Worm (Caenorhabditis elegans) whole organism, early embryonic: Measurements from ENCODE around the gene T05C12.15.

Experiments
- B0310.2 ChIP-seq: sonication (generic microtip); optimal IDR thresholded peaks from 2 replicates; lab custom pipeline; 2016; ENCODE audit warnings: mild to moderate bottlenecking, missing genetic modification characterization, missing compliant biosample characterization
- F13C5.2 ChIP-seq: sonication (generic microtip); optimal IDR thresholded peaks from 2 replicates; lab custom pipeline; 2017; ENCODE audit warnings: mild to moderate bottlenecking, missing genetic modification characterization, inconsistent platforms, missing compliant biosample characterization
- aly-1 ChIP-seq: sonication (generic microtip); optimal IDR thresholded peaks from 2 replicates; lab custom pipeline; 2016; ENCODE audit warnings: missing genetic modification characterization, missing compliant biosample characterization
- ama-1 ChIP-seq: fragments of 150-350 bp; optimal IDR thresholded peaks from 2 replicates; lab custom pipeline; 2014
- ceh-13 ChIP-seq: fragments of 200-800 bp; sonication (Bioruptor generic); optimal IDR thresholded peaks from 2 replicates; lab custom pipeline; 2018; ENCODE audit warnings: mild to moderate bottlenecking, missing genetic modification characterization, missing compliant biosample characterization
- ceh-36 ChIP-seq: sonication (generic microtip); optimal IDR thresholded peaks from 2 replicates; lab custom pipeline; 2016; ENCODE audit warnings: missing genetic modification characterization, inconsistent platforms, missing compliant biosample characterization
- ets-7 ChIP-seq: sonication (generic microtip); optimal IDR thresholded peaks from 2 replicates; lab custom pipeline; 2016; ENCODE audit warnings: missing genotype, missing genetic modification characterization, missing compliant biosample characterization
- flt-1 ChIP-seq: fragments of 200-800 bp; sonication (Bioruptor generic); IDR thresholded peaks from 2 replicates; pipeline ENCODE4 v1.3.6; 2022; ENCODE audit warnings: missing genetic modification characterization, missing compliant biosample characterization
- hmbx-1 ChIP-seq: sonication (generic microtip); optimal IDR thresholded peaks from 2 replicates; lab custom pipeline; 2016; ENCODE audit warnings: mild to moderate bottlenecking, missing genetic modification characterization, missing compliant biosample characterization
- hmg-4 ChIP-seq: fragments of 200-800 bp; sonication (Bioruptor generic); optimal IDR thresholded peaks from 2 replicates; lab custom pipeline; 2018; ENCODE audit warnings: mild to moderate bottlenecking, missing genetic modification characterization, missing compliant biosample characterization
- hnd-1 ChIP-seq: sonication (generic microtip); optimal IDR thresholded peaks from 2 replicates; lab custom pipeline; 2016; ENCODE audit warnings: missing genetic modification characterization, missing compliant biosample characterization
- pes-1 ChIP-seq: fragments of 200-800 bp; sonication (Bioruptor generic); IDR thresholded peaks from 2 replicates; pipeline ENCODE4 v1.3.6; 2022; ENCODE audit warnings: missing genetic modification reagents, missing genetic modification characterization, missing compliant biosample characterization
- scrt-1 ChIP-seq: fragments of 200-800 bp; sonication (Bioruptor generic); IDR thresholded peaks from 2 replicates; pipeline ENCODE4 v1.3.6; 2022; ENCODE audit warnings: missing genetic modification characterization, missing compliant biosample characterization
- sea-1 ChIP-seq: fragments of 200-800 bp; sonication (Bioruptor generic); conservative IDR thresholded peaks from 2 replicates; pipeline ENCODE4 v1.3.6; 2022; ENCODE audit warnings: missing genetic modification characterization, missing compliant biosample characterization
- tbx-11 ChIP-seq: fragments of 200-800 bp; sonication (Bioruptor generic); IDR thresholded peaks from 2 replicates; pipeline ENCODE4 v1.3.6; 2022; ENCODE audit warnings: missing genetic modification characterization, missing compliant biosample characterization
- tbx-37 ChIP-seq: fragments of 200-800 bp; sonication (Bioruptor generic); conservative IDR thresholded peaks from 2 replicates; pipeline ENCODE4 v1.3.6; 2022; ENCODE audit warnings: missing genetic modification reagents, missing genetic modification characterization, missing compliant biosample characterization
- tra-4 ChIP-seq: sonication (generic microtip); optimal IDR thresholded peaks from 2 replicates; lab custom pipeline; 2017; ENCODE audit warnings: missing genetic modification characterization, missing compliant biosample characterization

The T05C12.15 gene

DNA sequence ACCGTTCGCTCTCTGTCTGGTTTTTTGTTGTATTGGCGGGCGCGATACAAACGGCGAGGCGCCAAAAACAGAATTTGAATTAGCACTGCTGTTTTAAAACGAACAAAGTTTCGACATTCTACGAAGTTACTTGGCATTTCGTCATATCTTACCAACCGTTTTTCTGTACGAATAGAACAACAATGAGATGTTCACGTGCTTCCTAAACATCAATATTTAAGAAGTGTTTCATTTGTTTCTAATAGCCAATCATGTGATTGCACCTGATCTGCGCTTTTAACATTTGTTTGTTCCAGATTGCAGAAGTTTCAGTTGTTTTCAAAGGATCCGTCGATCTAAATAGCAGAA is 40.4 kb upstream of the T05C12.15 start:
- TF ChIP-seq hmg-4 (GFP tag; lab: Kevin White, UChicago) (peak; percentile 13), sea-1 (GFP tag; lab: Robert Waterston, UW) (no peak), B0310.2 (tag; lab: Kevin White, UChicago) (no peak)

ce11 chrII:8129495-8130010 is 39.8 kb upstream of the T05C12.15 start, which contains the start of gene ulp-4:
Gene ulp-4, plus strand, starts transcription at chrII:8129960.
- TF ChIP-seq sea-1 (GFP tag; lab: Robert Waterston, UW) (no peak), tra-4 (tag; lab: Kevin White, UChicago) (no peak), pes-1 (GFP tag; lab: Robert Waterston, UW) (no peak)

ce11 chrII:8130792-8131191 is 38.6 kb upstream of the T05C12.15 start:
- TF ChIP-seq tbx-37 (GFP tag; lab: Robert Waterston, UW) = no peak
- no peak for TF ChIP-seq aly-1 (tag; lab: Kevin White, UChicago)
- TF ChIP-seq B0310.2 (tag; lab: Kevin White, UChicago) = no peak
- no peak for TF ChIP-seq hnd-1 (tag; lab: Kevin White, UChicago)
- no peak for TF ChIP-seq ets-7 (tag; lab: Kevin White, UChicago)
- TF ChIP-seq scrt-1 (GFP tag; lab: Robert Waterston, UW) = no peak
- no peak for TF ChIP-seq hmg-4 (GFP tag; lab: Kevin White, UChicago)
- no peak for TF ChIP-seq ceh-36
- TF ChIP-seq F13C5.2 (tag; lab: Kevin White, UChicago) = no peak
- no peak for TF ChIP-seq ceh-13
- TF ChIP-seq pes-1 (GFP tag; lab: Robert Waterston, UW) = no peak
- no peak for TF ChIP-seq hmbx-1
- TF ChIP-seq tbx-11 (GFP tag; lab: Robert Waterston, UW) = no peak
- TF ChIP-seq ama-1 (lab: Kevin White, UChicago) = no peak
- no peak for TF ChIP-seq flt-1 (GFP tag; lab: Robert Waterston, UW)
- no peak for TF ChIP-seq sea-1 (GFP tag; lab: Robert Waterston, UW)
- no peak for TF ChIP-seq tra-4 (tag; lab: Kevin White, UChicago)

ce11 chrII:8131413-8131966 is 37.9 kb upstream of the T05C12.15 start:
- TF ChIP-seq tbx-37 (GFP tag; lab: Robert Waterston, UW) (no peak), ceh-13 (no peak), hnd-1 (tag; lab: Kevin White, UChicago) (no peak), hmbx-1 (no peak), pes-1 (GFP tag; lab: Robert Waterston, UW) (peak; percentile 3; the same call in 1 of the 2 replicates), hmg-4 (GFP tag; lab: Kevin White, UChicago) (no peak)

ce11 chrII:8135953-8136352 is 33.4 kb upstream of the T05C12.15 start:
- TF ChIP-seq tra-4 (tag; lab: Kevin White, UChicago) (no peak), hmg-4 (GFP tag; lab: Kevin White, UChicago) (no peak), B0310.2 (tag; lab: Kevin White, UChicago) (no peak), tbx-37 (GFP tag; lab: Robert Waterston, UW) (no peak), aly-1 (tag; lab: Kevin White, UChicago) (no peak), hmbx-1 (no peak), ceh-13 (no peak), tbx-11 (GFP tag; lab: Robert Waterston, UW) (no peak), ama-1 (lab: Kevin White, UChicago) (no peak), flt-1 (GFP tag; lab: Robert Waterston, UW) (no peak), F13C5.2 (tag; lab: Kevin White, UChicago) (no peak), sea-1 (GFP tag; lab: Robert Waterston, UW) (no peak), scrt-1 (GFP tag; lab: Robert Waterston, UW) (no peak), ets-7 (tag; lab: Kevin White, UChicago) (no peak), hnd-1 (tag; lab: Kevin White, UChicago) (no peak), pes-1 (GFP tag; lab: Robert Waterston, UW) (no peak), ceh-36 (no peak)

- TF ChIP-seq hnd-1 (tag; lab: Kevin White, UChicago) (no peak), hmbx-1 (no peak), ceh-13 (no peak), ceh-36 (no peak), flt-1 (GFP tag; lab: Robert Waterston, UW) (no peak), aly-1 (tag; lab: Kevin White, UChicago) (no peak), tbx-37 (GFP tag; lab: Robert Waterston, UW) (no peak), B0310.2 (tag; lab: Kevin White, UChicago) (no peak), hmg-4 (GFP tag; lab: Kevin White, UChicago) (no peak), F13C5.2 (tag; lab: Kevin White, UChicago) (no peak), ama-1 (lab: Kevin White, UChicago) (no peak), pes-1 (GFP tag; lab: Robert Waterston, UW) (no peak), scrt-1 (GFP tag; lab: Robert Waterston, UW) (no peak), ets-7 (tag; lab: Kevin White, UChicago) (no peak), sea-1 (GFP tag; lab: Robert Waterston, UW) (no peak), tra-4 (tag; lab: Kevin White, UChicago) (no peak), tbx-11 (GFP tag; lab: Robert Waterston, UW) (no peak)
Observed at ce11 chrII:8136818-8137217, 32.6 kb upstream of the T05C12.15 start, which contains the start of gene ctns-1. Gene ctns-1, minus strand, starts transcription at chrII:8136918.

DNA sequence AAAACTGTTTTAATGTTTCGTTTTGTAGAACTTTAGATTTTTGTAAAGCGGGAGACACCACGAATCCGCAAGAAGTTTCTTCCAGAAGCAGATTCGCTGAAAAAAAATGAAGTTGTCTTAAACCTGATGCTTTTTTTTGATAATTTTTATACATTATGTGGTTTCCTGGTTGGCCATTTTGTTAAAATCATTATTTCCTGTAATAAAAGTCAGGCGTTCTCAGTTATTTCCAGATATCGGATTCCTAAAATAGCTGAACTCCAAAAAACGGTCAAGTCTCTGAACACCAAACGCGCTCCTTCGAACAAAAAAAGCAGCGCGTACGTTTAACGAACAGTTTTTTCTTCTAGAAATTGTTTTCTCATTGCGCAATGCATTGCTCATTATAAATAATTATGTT is 32.0 kb upstream of the T05C12.15 start:
- TF ChIP-seq hnd-1 (tag; lab: Kevin White, UChicago) (no peak), tbx-37 (GFP tag; lab: Robert Waterston, UW) (no peak), aly-1 (tag; lab: Kevin White, UChicago) (no peak), pes-1 (GFP tag; lab: Robert Waterston, UW) (no peak), B0310.2 (tag; lab: Kevin White, UChicago) (no peak), ama-1 (lab: Kevin White, UChicago) (no peak), ceh-13 (peak; percentile 20), sea-1 (GFP tag; lab: Robert Waterston, UW) (no peak)
